Fruit fly (Drosophila melanogaster) Kc167 (cell line): ENCODE data around the gene CG13722.

Source experiments
- Myc ChIP-seq: fragments of >200 bp; optimal IDR thresholded peaks from 2 replicates; lab custom pipeline; 2017; ENCODE audit warnings: missing external identifiers
- Sin3A ChIP-seq: fragments of >200 bp; optimal IDR thresholded peaks from 2 replicates; lab custom pipeline; 2018; ENCODE audit warnings: missing external identifiers
- h ChIP-seq: fragments of >200 bp; optimal IDR thresholded peaks from 3 replicates; lab custom pipeline; 2018; ENCODE audit warnings: missing external identifiers
- insv ChIP-seq: fragments of >200 bp; optimal IDR thresholded peaks from 3 replicates; lab custom pipeline; 2018; ENCODE audit warnings: missing external identifiers
- psq ChIP-seq: fragments of >200 bp; optimal IDR thresholded peaks from 2 replicates; lab custom pipeline; 2017; ENCODE audit warnings: missing external identifiers
- ttk ChIP-seq: sonication (Bioruptor generic); optimal IDR thresholded peaks from 2 replicates; lab custom pipeline; 2017; ENCODE audit warnings: missing external identifiers

The CG13722 gene

dm6 chr3L:4446273-4446672, 44.5 kb downstream of the CG13722 start, which contains the start of gene CG12607:
Gene CG12607 (plus strand): TSS chr3L:4446573.
- no peak for TF ChIP-seq Sin3A (lab: Kevin White, UChicago)
- no peak for TF ChIP-seq psq (lab: Kevin White, UChicago)
- no peak for TF ChIP-seq ttk (lab: Kevin White, UChicago)
- TF ChIP-seq Myc (lab: Kevin White, UChicago): no peak
- TF ChIP-seq insv (lab: Kevin White, UChicago): no peak
- TF ChIP-seq h (lab: Kevin White, UChicago): no peak

dm6 chr3L:4445824-4446223, 44.9 kb downstream of the CG13722 start:
- no peak for TF ChIP-seq Myc (lab: Kevin White, UChicago)
- no peak for TF ChIP-seq insv (lab: Kevin White, UChicago)
- TF ChIP-seq ttk (lab: Kevin White, UChicago): no peak
- no peak for TF ChIP-seq h (lab: Kevin White, UChicago)
- no peak for TF ChIP-seq psq (lab: Kevin White, UChicago)
- TF ChIP-seq Sin3A (lab: Kevin White, UChicago): no peak

- TF ChIP-seq h (lab: Kevin White, UChicago) (no peak), ttk (lab: Kevin White, UChicago) (no peak), Sin3A (lab: Kevin White, UChicago) (no peak)
Observed at dm6 chr3L:4442168-4442567, 48.6 kb downstream of the CG13722 start.

- TF ChIP-seq Sin3A (lab: Kevin White, UChicago) (no peak), insv (lab: Kevin White, UChicago) (no peak), h (lab: Kevin White, UChicago) (no peak), psq (lab: Kevin White, UChicago) (no peak), Myc (lab: Kevin White, UChicago) (no peak), ttk (lab: Kevin White, UChicago) (no peak)
Observed at dm6 chr3L:4440153-4440552, 50.6 kb downstream of the CG13722 start.

- TF ChIP-seq Myc (lab: Kevin White, UChicago) (no peak), Sin3A (lab: Kevin White, UChicago) (no peak), insv (lab: Kevin White, UChicago) (no peak), h (lab: Kevin White, UChicago) (no peak), psq (lab: Kevin White, UChicago) (no peak), ttk (lab: Kevin White, UChicago) (no peak)
Observed at dm6 chr3L:4436421-4436820, 54.3 kb downstream of the CG13722 start, which contains the start of gene CG15021. Gene CG15021 (plus strand): TSS chr3L:4436721.
